Fruit fly (Drosophila melanogaster) whole organism, wandering third instar larva: ENCODE results near the gene Hsc70-1.

Experiments
- Abd-B ChIP-seq: fragments of >200 bp; optimal IDR thresholded peaks from 2 replicates; lab custom pipeline; 2017; ENCODE audit warnings: missing biosample characterization, missing genetic modification characterization
- Dfd ChIP-seq: fragments of >200 bp; optimal IDR thresholded peaks from 2 replicates; lab custom pipeline; 2017; ENCODE audit warnings: missing biosample characterization, missing genetic modification characterization
- Hnf4 ChIP-seq: fragments of 200-800 bp; sonication (Bioruptor generic); optimal IDR thresholded peaks from 2 replicates; lab custom pipeline; 2016; ENCODE audit warnings: missing biosample characterization, mild to moderate bottlenecking, missing genetic modification characterization
- Myc ChIP-seq: fragments of >200 bp; optimal IDR thresholded peaks from 2 replicates; lab custom pipeline; 2017
- N ChIP-seq: fragments of >200 bp; optimal IDR thresholded peaks from 2 replicates; lab custom pipeline; 2018; ENCODE audit warnings: missing biosample characterization, missing external identifiers, missing genetic modification characterization
- Rel ChIP-seq, 2 experiments: fragments of 200-800 bp; sonication (Bioruptor generic) in 1 of 2; optimal IDR thresholded peaks; 2 replicates in 1 of 2; 3 replicates in 1 of 2; lab custom pipeline; 2016 to 2019; ENCODE audit warnings: mild to moderate bottlenecking in 2 of 2, missing biosample characterization in 2 of 2, missing genetic modification characterization in 2 of 2, moderate library complexity in 1 of 2
- foxo ChIP-seq, 2 experiments: fragments of 200-800 bp; sonication (Bioruptor generic); optimal IDR thresholded peaks; 2 replicates in 1 of 2; 3 replicates in 1 of 2; lab custom pipeline; 2016 to 2017; ENCODE audit warnings: missing biosample characterization in 2 of 2, missing genetic modification characterization in 2 of 2
- lola ChIP-seq: fragments of >200 bp; optimal IDR thresholded peaks from 2 replicates; lab custom pipeline; 2017; ENCODE audit warnings: missing biosample characterization, missing genetic modification characterization
- psq ChIP-seq: fragments of 200-800 bp; sonication (Bioruptor generic); optimal IDR thresholded peaks from 3 replicates; lab custom pipeline; 2017; ENCODE audit warnings: missing biosample characterization, mild to moderate bottlenecking, missing genetic modification characterization, moderate library complexity
- usp ChIP-seq: fragments of >200 bp; optimal IDR thresholded peaks from 2 replicates; lab custom pipeline; 2017; ENCODE audit warnings: missing biosample characterization, missing genetic modification characterization

DNA sequence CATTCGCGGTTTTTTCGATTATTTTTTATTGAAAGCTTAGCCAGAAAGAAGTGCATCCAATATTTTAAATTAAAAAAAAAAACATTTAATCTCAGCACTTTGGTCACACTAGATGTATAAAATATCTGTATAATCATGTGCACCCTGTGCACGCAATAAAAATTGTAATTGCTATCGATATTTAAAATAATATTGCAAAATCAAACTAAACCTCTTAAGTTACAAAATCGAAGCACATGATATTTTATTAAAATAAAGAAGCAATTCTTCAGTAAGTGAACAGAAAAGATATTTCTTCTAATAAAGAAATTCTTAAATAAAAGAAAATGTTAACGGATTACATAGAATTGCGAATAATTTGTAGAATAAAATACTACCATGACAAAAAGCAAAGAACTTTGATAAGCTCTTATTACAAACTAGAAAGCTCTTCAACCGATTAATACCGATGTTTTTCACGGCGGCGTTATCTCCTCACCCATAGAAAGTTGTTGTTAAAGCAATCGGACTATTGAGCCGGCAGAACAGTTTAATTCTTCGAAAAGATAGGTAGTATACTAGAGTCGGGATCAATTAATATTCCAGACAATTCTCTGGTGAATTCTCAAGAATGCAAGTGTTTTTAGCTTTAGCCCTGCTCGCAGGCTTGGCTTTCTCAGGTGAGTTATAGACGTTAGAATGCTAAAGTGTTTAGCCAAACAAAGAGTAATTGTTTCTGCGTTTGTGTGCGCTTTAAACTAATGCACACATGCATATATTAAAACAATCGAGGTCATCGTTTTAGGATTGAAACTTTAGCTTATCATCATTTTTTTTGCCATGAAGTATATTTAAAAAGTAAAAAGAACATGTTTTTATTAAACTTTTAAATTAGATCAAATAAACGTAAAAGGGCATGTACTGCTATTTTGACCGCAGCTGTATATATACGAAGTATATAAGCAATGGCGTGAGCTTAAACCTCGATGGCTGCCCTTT, 20.2 kb downstream of the Hsc70-1 start, which contains the start of gene CtsK1:
- TF ChIP-seq usp (GFP tag; lab: Kevin White, UChicago) (no peak), Dfd (GFP tag; lab: Kevin White, UChicago) (no peak), N (no peak), psq (GFP tag; lab: Kevin White, UChicago) (peak; percentile 61), Rel (GFP tag; optimal IDR thresholded peaks at IDR 0.05; lab: Kevin White, UChicago) (no peak), Rel (tag; optimal IDR thresholded peaks at IDR 0.05; lab: Kevin White, UChicago) (no peak), Abd-B (GFP tag; lab: Kevin White, UChicago) (no peak), lola (GFP tag; lab: Kevin White, UChicago) (no peak), Hnf4 (GFP tag; lab: Kevin White, UChicago) (peak; percentile 32), foxo (GFP tag; optimal IDR thresholded peaks at IDR 0.05; lab: Kevin White, UChicago) (peak in 1 of 2 experiments; percentile 73), Myc (lab: Kevin White, UChicago) (no peak)
